Worm (Caenorhabditis elegans): ENCODE results near the gene vha-2.

vha-2 gene

DNA sequence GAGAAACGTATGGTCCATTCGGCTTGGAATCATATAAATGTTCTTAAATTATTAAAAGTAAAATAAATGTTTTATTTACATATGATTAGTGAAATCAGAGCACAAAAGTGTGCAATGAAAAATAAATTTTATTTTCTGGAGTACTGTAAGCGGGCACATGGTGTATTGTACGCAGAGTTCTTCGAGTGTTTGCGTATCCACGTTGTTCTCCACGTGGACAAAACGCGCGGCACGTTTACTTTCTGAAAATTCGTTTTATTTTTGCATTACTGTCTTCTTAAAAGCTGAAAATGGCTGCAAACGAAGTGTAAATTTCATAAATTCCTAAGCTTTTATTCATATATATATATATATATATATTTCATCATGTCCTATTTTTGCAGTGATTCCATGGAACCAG lies 50.6 kb downstream of the vha-2 start:
- no peak for TF ChIP-seq him-1 (tag; optimal IDR thresholded peaks at IDR 0.05)
- TF ChIP-seq dao-5 (tag; optimal IDR thresholded peaks at IDR 0.05), result no peak
- no peak for TF ChIP-seq W03F9.2 (tag; optimal IDR thresholded peaks at IDR 0.05)
